Worm (Caenorhabditis elegans): ENCODE measurements around the gene nhr-201.

DNA sequence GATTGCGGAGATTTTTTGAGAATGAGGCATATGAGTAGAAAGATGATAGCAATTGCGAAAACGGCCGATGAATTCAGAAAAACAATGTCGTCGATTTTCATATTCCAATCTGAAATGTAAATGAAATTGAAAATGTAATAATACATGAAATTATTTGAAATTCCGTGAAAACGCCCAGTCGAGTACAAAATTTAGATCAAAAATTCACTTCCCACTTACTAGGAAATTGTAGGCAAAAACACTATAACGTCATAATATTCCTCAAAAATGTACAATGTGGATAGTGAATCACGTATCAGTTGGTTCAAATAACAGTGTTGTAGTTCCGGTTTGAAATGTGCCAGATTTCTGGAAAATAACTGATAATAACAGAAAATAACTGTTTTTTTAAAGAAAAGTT is 36.6 kb downstream of the nhr-201 start, which contains the start of gene str-256:
- TF ChIP-seq fkh-10 (GFP tag; optimal IDR thresholded peaks at IDR 0.05) (no peak), nhr-10 (tag; optimal IDR thresholded peaks at IDR 0.05) (no peak), pqm-1 (tag; optimal IDR thresholded peaks at IDR 0.05) (no peak)
